ENCODE assay signal across 4 worm cellular contexts in the genomic region with DNA sequence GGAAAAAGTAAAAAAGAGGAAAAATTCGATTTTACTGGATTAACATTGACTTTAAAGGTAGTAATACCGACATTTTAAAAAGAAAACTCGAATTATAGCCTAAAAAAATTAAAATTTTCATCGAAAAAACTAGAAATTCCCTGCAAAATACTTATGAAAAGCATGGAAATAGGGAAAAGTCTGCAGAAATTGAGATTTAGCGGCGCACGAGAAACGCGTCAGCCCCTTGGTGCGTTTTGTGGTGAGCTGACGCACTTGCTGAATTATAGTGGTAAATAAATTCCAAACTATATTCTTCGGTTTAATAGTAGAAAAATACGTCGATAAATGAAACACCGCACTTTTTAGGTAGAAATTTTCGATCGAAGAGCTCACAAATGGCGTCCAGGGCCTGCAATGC.
TF ChIP-seq lines count a peak whose summit lies in the region.

No protein-coding gene starts in this region.

TF ChIP-seq in whole organism, L2 larva, 48 proteins besides CTCF, POLR2A, EP300 and RAD21 (continues in another document):
- TF ChIP-seq nhr-23 (tag; optimal IDR thresholded peaks at IDR 0.05; lab: Kevin White, UChicago) (no peak), dmd-4 (tag; optimal IDR thresholded peaks at IDR 0.05; lab: Kevin White, UChicago) (no peak), lin-11 (tag; optimal IDR thresholded peaks at IDR 0.05; lab: Kevin White, UChicago) (no peak), skn-1 (tag; optimal IDR thresholded peaks at IDR 0.05; lab: Kevin White, UChicago) (no peak), ama-1 (optimal IDR thresholded peaks at IDR 0.05; lab: Kevin White, UChicago) (no peak), mdl-1 (tag; optimal IDR thresholded peaks at IDR 0.05; lab: Kevin White, UChicago) (no peak), egl-27 (tag; optimal IDR thresholded peaks at IDR 0.05; lab: Kevin White, UChicago) (no peak), aly-2 (tag; optimal IDR thresholded peaks at IDR 0.05; lab: Kevin White, UChicago) (no peak), C34F6.9 (tag; optimal IDR thresholded peaks at IDR 0.05; lab: Kevin White, UChicago) (peak; percentile 44), lin-13 (GFP tag; optimal IDR thresholded peaks at IDR 0.05; lab: Kevin White, UChicago) (no peak), ceh-16 (tag; optimal IDR thresholded peaks at IDR 0.05; lab: Kevin White, UChicago) (no peak), crh-2 (tag; optimal IDR thresholded peaks at IDR 0.05; lab: Kevin White, UChicago) (peak; percentile 27), nhr-25 (tag; optimal IDR thresholded peaks at IDR 0.05; lab: Kevin White, UChicago) (peak; percentile 8), ZK546.5 (tag; optimal IDR thresholded peaks at IDR 0.05; lab: Kevin White, UChicago) (no peak), nhr-129 (tag; optimal IDR thresholded peaks at IDR 0.05; lab: Kevin White, UChicago) (peak; percentile 42), fos-1 (tag; optimal IDR thresholded peaks at IDR 0.05; lab: Kevin White, UChicago) (peak; percentile 2), unc-39 (tag; optimal IDR thresholded peaks at IDR 0.05; lab: Kevin White, UChicago) (no peak), unc-62 (GFP tag; optimal IDR thresholded peaks at IDR 0.05; lab: Kevin White, UChicago) (no peak), mab-5 (tag; optimal IDR thresholded peaks at IDR 0.05; lab: Kevin White, UChicago) (no peak), unc-55 (GFP tag; optimal IDR thresholded peaks at IDR 0.05; lab: Kevin White, UChicago) (peak; percentile 50), elt-3 (tag; optimal IDR thresholded peaks at IDR 0.05; lab: Kevin White, UChicago) (no peak), peb-1 (tag; optimal IDR thresholded peaks at IDR 0.05; lab: Kevin White, UChicago) (no peak), zag-1 (tag; optimal IDR thresholded peaks at IDR 0.05; lab: Kevin White, UChicago) (no peak)

TF ChIP-seq in whole organism, L4 larva, 104 proteins besides CTCF, POLR2A, EP300 and RAD21 (continues in another document):
- TF ChIP-seq nhr-76 (tag; optimal IDR thresholded peaks at IDR 0.05; lab: Kevin White, UChicago) (no peak), unc-62 (GFP tag; optimal IDR thresholded peaks at IDR 0.05 in 1 of 2; lab: Kevin White, UChicago) (peak in 1 of 2 experiments; percentile 42), unc-62 (tag; optimal IDR thresholded peaks at IDR 0.05; lab: Kevin White, UChicago) (no peak), arid-1 (GFP tag; conservative IDR thresholded peaks at IDR 0.05; lab: Robert Waterston, UW) (no peak), daf-8 (GFP tag; IDR thresholded peaks at IDR 0.05; lab: Robert Waterston, UW) (no peak), sdz-12 (GFP tag; optimal IDR thresholded peaks at IDR 0.05; lab: Kevin White, UChicago) (no peak), F49E8.2 (tag; optimal IDR thresholded peaks at IDR 0.05; lab: Kevin White, UChicago; ENCODE audit: borderline replicate concordance) (no peak), nhr-102 (tag; optimal IDR thresholded peaks at IDR 0.05; lab: Kevin White, UChicago) (no peak), fos-1 (tag; optimal IDR thresholded peaks at IDR 0.05; lab: Kevin White, UChicago) (no peak), D1046.2 (GFP tag; IDR thresholded peaks at IDR 0.05; lab: Robert Waterston, UW) (no peak), ama-1 (optimal IDR thresholded peaks at IDR 0.05; lab: Kevin White, UChicago) (no peak), nhr-25 (tag; optimal IDR thresholded peaks at IDR 0.05; lab: Kevin White, UChicago; ENCODE audit: borderline replicate concordance, insufficient read depth) (no peak), egl-27 (tag; optimal IDR thresholded peaks at IDR 0.05; lab: Kevin White, UChicago) (no peak), dmd-8 (GFP tag; IDR thresholded peaks at IDR 0.05; lab: Robert Waterston, UW) (no peak), nhr-237 (tag; optimal IDR thresholded peaks at IDR 0.05; lab: Kevin White, UChicago) (no peak), zip-2 (tag; optimal IDR thresholded peaks at IDR 0.05; lab: Kevin White, UChicago) (no peak), dpl-1 (GFP tag; optimal IDR thresholded peaks at IDR 0.05; lab: Kevin White, UChicago) (peak; percentile 50), zfp-2 (tag; optimal IDR thresholded peaks at IDR 0.05; lab: Kevin White, UChicago) (no peak), nhr-11 (tag; optimal IDR thresholded peaks at IDR 0.05; lab: Kevin White, UChicago) (no peak), lim-7 (GFP tag; IDR thresholded peaks at IDR 0.05; lab: Robert Waterston, UW) (no peak), hmg-1.1 (GFP tag; IDR thresholded peaks at IDR 0.05; lab: Robert Waterston, UW) (no peak), spr-3 (GFP tag; optimal IDR thresholded peaks at IDR 0.05; lab: Kevin White, UChicago) (no peak), Y48G9A.11 (GFP tag; IDR thresholded peaks at IDR 0.05; lab: Robert Waterston, UW) (no peak)

TF ChIP-seq in whole organism, late embryonic, 69 proteins besides CTCF, POLR2A, EP300 and RAD21:
- peak; percentile 1 for TF ChIP-seq ztf-16 (tag; optimal IDR thresholded peaks at IDR 0.05; lab: Kevin White, UChicago)
- no peak for TF ChIP-seq zip-5 (tag; optimal IDR thresholded peaks at IDR 0.05; lab: Kevin White, UChicago)
- TF ChIP-seq K09A11.1 (tag; optimal IDR thresholded peaks at IDR 0.05; lab: Kevin White, UChicago; ENCODE audit: insufficient read depth) = no peak
- TF ChIP-seq unc-86 (tag; optimal IDR thresholded peaks at IDR 0.05; lab: Kevin White, UChicago) = peak; percentile 18
- TF ChIP-seq ceh-45 (GFP tag; IDR thresholded peaks at IDR 0.05; lab: Robert Waterston, UW) = no peak
- TF ChIP-seq tbx-2 (tag; optimal IDR thresholded peaks at IDR 0.05; lab: Kevin White, UChicago) = peak; percentile 14
- TF ChIP-seq fax-1 (tag; optimal IDR thresholded peaks at IDR 0.05; lab: Kevin White, UChicago) = no peak
- TF ChIP-seq pat-9 (tag; optimal IDR thresholded peaks at IDR 0.05; lab: Kevin White, UChicago) = peak; percentile 25
- no peak for TF ChIP-seq unc-42 (tag; optimal IDR thresholded peaks at IDR 0.05; lab: Kevin White, UChicago)
- no peak for TF ChIP-seq C08G9.2 (tag; optimal IDR thresholded peaks at IDR 0.05; lab: Kevin White, UChicago)
- TF ChIP-seq elt-2 (tag; optimal IDR thresholded peaks at IDR 0.05; lab: Kevin White, UChicago) = no peak
- peak; percentile 22 for TF ChIP-seq sox-4 (tag; optimal IDR thresholded peaks at IDR 0.05; lab: Kevin White, UChicago)
- TF ChIP-seq che-1 (tag; optimal IDR thresholded peaks at IDR 0.05; lab: Kevin White, UChicago) = peak; percentile 8
- peak; percentile 56 for TF ChIP-seq ceh-31 (tag; optimal IDR thresholded peaks at IDR 0.05; lab: Kevin White, UChicago)
- peak; percentile 37 for TF ChIP-seq nfya-1 (tag; optimal IDR thresholded peaks at IDR 0.05; lab: Kevin White, UChicago)
- peak; percentile 1 for TF ChIP-seq ceh-6 (GFP tag; optimal IDR thresholded peaks at IDR 0.05; lab: Kevin White, UChicago)
- TF ChIP-seq rnt-1 (tag; optimal IDR thresholded peaks at IDR 0.05; lab: Kevin White, UChicago) = peak; percentile 18
- TF ChIP-seq ceh-18 (tag; optimal IDR thresholded peaks at IDR 0.05; lab: Kevin White, UChicago) = peak; percentile 14

TF ChIP-seq in whole organism, mixed stage, embryonic, 35 proteins besides CTCF, POLR2A, EP300 and RAD21:
- TF ChIP-seq elt-1 (tag; optimal IDR thresholded peaks at IDR 0.05; lab: Kevin White, UChicago; ENCODE audit: borderline replicate concordance, insufficient read depth) = no peak
- TF ChIP-seq nhr-76 (tag; optimal IDR thresholded peaks at IDR 0.05; lab: Kevin White, UChicago) = no peak
- no peak for TF ChIP-seq mls-2 (tag; optimal IDR thresholded peaks at IDR 0.05; lab: Kevin White, UChicago)
- TF ChIP-seq pha-4 (tag; optimal IDR thresholded peaks at IDR 0.05; lab: Kevin White, UChicago) = peak; percentile 9
- no peak for TF ChIP-seq ceh-43 (GFP tag; optimal IDR thresholded peaks at IDR 0.05; lab: Kevin White, UChicago)
- TF ChIP-seq lsy-2 (tag; optimal IDR thresholded peaks at IDR 0.05; lab: Kevin White, UChicago) = peak; percentile 18
- no peak for TF ChIP-seq cnd-1 (tag; optimal IDR thresholded peaks at IDR 0.05; lab: Kevin White, UChicago)
- TF ChIP-seq ham-2 (GFP tag; optimal IDR thresholded peaks at IDR 0.05; lab: Kevin White, UChicago) = peak; percentile 17
- no peak for TF ChIP-seq bed-3 (GFP tag; optimal IDR thresholded peaks at IDR 0.05; lab: Kevin White, UChicago)
- no peak for TF ChIP-seq drap-1 (GFP tag; optimal IDR thresholded peaks at IDR 0.05; lab: Kevin White, UChicago)
- peak; percentile 1 for TF ChIP-seq unc-120 (tag; optimal IDR thresholded peaks at IDR 0.05; lab: Kevin White, UChicago; ENCODE audit: poor library complexity, severe bottlenecking)
- peak; percentile 50 for TF ChIP-seq lin-13 (tag; optimal IDR thresholded peaks at IDR 0.05; lab: Kevin White, UChicago)
- TF ChIP-seq elt-3 (tag; optimal IDR thresholded peaks at IDR 0.05; lab: Kevin White, UChicago) = no peak
- TF ChIP-seq flh-1 (GFP tag; optimal IDR thresholded peaks at IDR 0.05; lab: Kevin White, UChicago) = no peak
- TF ChIP-seq snpc-4 (tag; optimal IDR thresholded peaks at IDR 0.05; lab: Kevin White, UChicago) = no peak
- TF ChIP-seq sptf-1 (tag; optimal IDR thresholded peaks at IDR 0.05; lab: Kevin White, UChicago) = peak; percentile 63
- TF ChIP-seq nhr-2 (tag; optimal IDR thresholded peaks at IDR 0.05; lab: Kevin White, UChicago) = no peak
- peak; percentile 75 for TF ChIP-seq mep-1 (tag; optimal IDR thresholded peaks at IDR 0.05; lab: Kevin White, UChicago)
- TF ChIP-seq mab-5 (tag; optimal IDR thresholded peaks at IDR 0.05; lab: Kevin White, UChicago) = no peak
- peak; percentile 15 for TF ChIP-seq M03D4.4 (tag; optimal IDR thresholded peaks at IDR 0.05; lab: Kevin White, UChicago)
